Worm (Caenorhabditis elegans) whole organism, young adult: ENCODE data around the gene ZK829.7.

Experiments used
- B0019.2 ChIP-seq: fragments of 200-800 bp; sonication (Bioruptor generic); conservative IDR thresholded peaks from 2 replicates; pipeline ENCODE4 v1.3.6; 2022; ENCODE audit warnings: missing genetic modification reagents, missing genetic modification characterization, missing compliant biosample characterization
- B0336.3 ChIP-seq: fragments of 200-800 bp; sonication (Bioruptor generic); IDR thresholded peaks from 2 replicates; pipeline ENCODE4 v1.3.6; 2022; ENCODE audit warnings: missing genetic modification characterization, missing compliant biosample characterization
- C17E4.6 ChIP-seq: fragments of 200-800 bp; sonication (Bioruptor generic); IDR thresholded peaks from 2 replicates; pipeline ENCODE4 v1.3.6; 2022; ENCODE audit warnings: missing genetic modification reagents, missing genetic modification characterization, missing compliant biosample characterization
- F10E7.11 ChIP-seq: sonication (generic microtip); optimal IDR thresholded peaks from 2 replicates; lab custom pipeline; 2017; ENCODE audit warnings: mild to moderate bottlenecking, missing genetic modification characterization, moderate library complexity, missing compliant biosample characterization
- F23B12.7 ChIP-seq: sonication (generic microtip); optimal IDR thresholded peaks from 2 replicates; lab custom pipeline; 2017; ENCODE audit warnings: missing genetic modification characterization, mild to moderate bottlenecking, missing compliant biosample characterization, antibody characterized with exemption, moderate library complexity; ENCODE audit not compliant: insufficient read depth
- F39B2.1 ChIP-seq: fragments of 200-800 bp; sonication (Bioruptor generic); IDR thresholded peaks from 2 replicates; pipeline ENCODE4 v1.3.6; 2022; ENCODE audit warnings: missing genetic modification reagents, missing genetic modification characterization, missing compliant biosample characterization
- F52B5.7 ChIP-seq: sonication (generic microtip); optimal IDR thresholded peaks from 2 replicates; lab custom pipeline; 2016; ENCODE audit warnings: mild to moderate bottlenecking, missing genetic modification characterization, missing compliant biosample characterization
- T26A5.8 ChIP-seq: sonication (generic microtip); optimal IDR thresholded peaks from 2 replicates; lab custom pipeline; 2016; ENCODE audit warnings: missing genetic modification characterization, missing compliant biosample characterization
- Y53F4B.3 ChIP-seq: fragments of 200-800 bp; sonication (Bioruptor generic); IDR thresholded peaks from 2 replicates; pipeline ENCODE4 v1.3.6; 2022; ENCODE audit warnings: missing genetic modification reagents, missing genetic modification characterization, missing compliant biosample characterization
- Y56A3A.18 ChIP-seq: fragments of 200-800 bp; sonication (Bioruptor generic); IDR thresholded peaks from 2 replicates; pipeline ENCODE4 v1.3.6; 2022; ENCODE audit warnings: missing genetic modification reagents, missing genetic modification characterization, missing compliant biosample characterization
- ZK185.1 ChIP-seq: sonication (generic microtip); optimal IDR thresholded peaks from 2 replicates; lab custom pipeline; 2016; ENCODE audit warnings: mild to moderate bottlenecking, missing genetic modification characterization, missing compliant biosample characterization; ENCODE audit not compliant: poor library complexity, severe bottlenecking
- akir-1 ChIP-seq: fragments of 200-800 bp; sonication (Bioruptor generic); optimal IDR thresholded peaks from 2 replicates; lab custom pipeline; 2018; ENCODE audit warnings: mild to moderate bottlenecking, missing genetic modification characterization, moderate library complexity, missing compliant biosample characterization
- aptf-2 ChIP-seq: fragments of 200-800 bp; sonication (Bioruptor generic); conservative IDR thresholded peaks from 2 replicates; pipeline ENCODE4 v1.3.6; 2022; ENCODE audit warnings: missing genetic modification reagents, missing genetic modification characterization, missing compliant biosample characterization
- aptf-3 ChIP-seq: fragments of 200-800 bp; sonication (Bioruptor generic); IDR thresholded peaks from 2 replicates; pipeline ENCODE4 v1.3.6; 2022; ENCODE audit warnings: missing genetic modification characterization, missing compliant biosample characterization
- attf-3 ChIP-seq: fragments of 200-800 bp; sonication (Bioruptor generic); conservative IDR thresholded peaks from 2 replicates; pipeline ENCODE4 v1.3.6; 2022; ENCODE audit warnings: missing genetic modification reagents, missing genetic modification characterization, missing compliant biosample characterization
- attf-5 ChIP-seq: fragments of 200-800 bp; sonication (Bioruptor generic); optimal IDR thresholded peaks from 2 replicates; lab custom pipeline; 2018; ENCODE audit warnings: mild to moderate bottlenecking, missing genetic modification characterization, missing compliant biosample characterization
- attf-6 ChIP-seq: fragments of 200-800 bp; sonication (Bioruptor generic); IDR thresholded peaks from 2 replicates; pipeline ENCODE4 v1.3.6; 2022; ENCODE audit warnings: missing genetic modification reagents, missing genetic modification characterization, missing compliant biosample characterization
- bed-2 ChIP-seq: fragments of 200-800 bp; sonication (Bioruptor generic); IDR thresholded peaks from 2 replicates; pipeline ENCODE4 v1.3.6; 2022; ENCODE audit warnings: missing genetic modification reagents, missing genetic modification characterization, missing compliant biosample characterization
- cebp-1 ChIP-seq, 2 experiments: fragments of 200-800 bp in 1 of 2; sonication (Bioruptor generic) in 1 of 2; sonication (generic microtip) in 1 of 2; IDR thresholded peaks in 1 of 2; optimal IDR thresholded peaks in 1 of 2; 2 replicates each; pipeline versions ENCODE4 v1.3.6 to Lab custom; 2017 to 2022; ENCODE audit warnings: missing compliant biosample characterization in 2 of 2, missing genetic modification characterization in 2 of 2, mild to moderate bottlenecking in 1 of 2, missing genetic modification reagents in 1 of 2, moderate library complexity in 1 of 2
- ceh-27 ChIP-seq: fragments of 200-800 bp; sonication (Bioruptor generic); optimal IDR thresholded peaks from 2 replicates; lab custom pipeline; 2018; ENCODE audit warnings: mild to moderate bottlenecking, missing genetic modification characterization, moderate library complexity, missing compliant biosample characterization
- ceh-79 ChIP-seq: sonication (generic microtip); optimal IDR thresholded peaks from 2 replicates; lab custom pipeline; 2017; ENCODE audit warnings: mild to moderate bottlenecking, missing genetic modification characterization, missing compliant biosample characterization
- ceh-91 ChIP-seq: fragments of 200-800 bp; sonication (Bioruptor generic); IDR thresholded peaks from 2 replicates; pipeline ENCODE4 v1.3.6; 2022; ENCODE audit warnings: missing genetic modification reagents, missing genetic modification characterization, missing compliant biosample characterization
- chd-7 ChIP-seq: sonication (generic microtip); optimal IDR thresholded peaks from 2 replicates; lab custom pipeline; 2016; ENCODE audit warnings: mild to moderate bottlenecking, missing genetic modification characterization, moderate library complexity, missing compliant biosample characterization
- egl-18 ChIP-seq: fragments of 200-800 bp; sonication (Bioruptor generic); IDR thresholded peaks from 2 replicates; pipeline ENCODE4 v1.3.6; 2022; ENCODE audit warnings: missing genetic modification reagents, missing genetic modification characterization, missing compliant biosample characterization
- egrh-3 ChIP-seq: fragments of 200-800 bp; sonication (Bioruptor generic); IDR thresholded peaks from 2 replicates; pipeline ENCODE4 v1.3.6; 2022; ENCODE audit warnings: missing genetic modification reagents, missing genetic modification characterization, missing compliant biosample characterization
- ets-4 ChIP-seq: fragments of 200-800 bp; sonication (Bioruptor generic); optimal IDR thresholded peaks from 2 replicates; lab custom pipeline; 2018; ENCODE audit warnings: mild to moderate bottlenecking, missing genetic modification characterization, missing compliant biosample characterization
- gei-17 ChIP-seq: fragments of 200-800 bp; sonication (Bioruptor generic); optimal IDR thresholded peaks from 2 replicates; lab custom pipeline; 2018; ENCODE audit warnings: mild to moderate bottlenecking, missing genetic modification characterization, missing compliant biosample characterization
- hlh-12 ChIP-seq: sonication (generic microtip); optimal IDR thresholded peaks from 2 replicates; lab custom pipeline; 2016; ENCODE audit warnings: missing genetic modification characterization, missing compliant biosample characterization
- hmg-1.2 ChIP-seq: fragments of 200-800 bp; sonication (Bioruptor generic); IDR thresholded peaks from 2 replicates; pipeline ENCODE4 v1.3.6; 2022; ENCODE audit warnings: missing genetic modification reagents, missing genetic modification characterization, missing compliant biosample characterization
- let-607 ChIP-seq, 2 experiments: fragments of 200-800 bp in 1 of 2; sonication (Bioruptor generic) in 1 of 2; sonication (generic microtip) in 1 of 2; optimal IDR thresholded peaks; 2 replicates each; lab custom pipeline; 2016 to 2018; ENCODE audit warnings: mild to moderate bottlenecking in 2 of 2, missing compliant biosample characterization in 2 of 2, missing genetic modification characterization in 2 of 2, moderate library complexity in 2 of 2, missing genotype in 1 of 2
- lin-40 ChIP-seq: sonication (generic microtip); optimal IDR thresholded peaks from 2 replicates; lab custom pipeline; 2016; ENCODE audit warnings: missing genetic modification characterization, mild to moderate bottlenecking, missing compliant biosample characterization, missing genotype, missing genetic modification reagents
- lir-1 ChIP-seq: fragments of 200-800 bp; sonication (Bioruptor generic); conservative IDR thresholded peaks from 2 replicates; pipeline ENCODE4 v1.3.6; 2022; ENCODE audit warnings: missing genetic modification reagents, missing genetic modification characterization, missing compliant biosample characterization
- madf-10 ChIP-seq: sonication (generic microtip); optimal IDR thresholded peaks from 2 replicates; lab custom pipeline; 2016; ENCODE audit warnings: mild to moderate bottlenecking, missing genetic modification characterization, missing compliant biosample characterization
- madf-6 ChIP-seq: fragments of 200-800 bp; sonication (Bioruptor generic); IDR thresholded peaks from 2 replicates; pipeline ENCODE4 v1.3.6; 2022; ENCODE audit warnings: missing genetic modification reagents, missing genetic modification characterization, missing compliant biosample characterization
- mxl-1 ChIP-seq: sonication (generic microtip); optimal IDR thresholded peaks from 2 replicates; lab custom pipeline; 2016; ENCODE audit warnings: missing genetic modification characterization, missing compliant biosample characterization
- nfya-1 ChIP-seq: sonication (generic microtip); optimal IDR thresholded peaks from 2 replicates; lab custom pipeline; 2017; ENCODE audit warnings: antibody characterized with exemption, missing compliant biosample characterization, missing genetic modification characterization, borderline replicate concordance; ENCODE audit not compliant: insufficient read depth
- nfyb-1 ChIP-seq: fragments of 200-800 bp; sonication (Bioruptor generic); IDR thresholded peaks from 2 replicates; pipeline ENCODE4 v1.3.6; 2022; ENCODE audit warnings: missing genetic modification reagents, missing genetic modification characterization, missing compliant biosample characterization
- nhr-80 ChIP-seq: sonication (generic microtip); optimal IDR thresholded peaks from 2 replicates; lab custom pipeline; 2016; ENCODE audit warnings: missing genetic modification characterization, missing compliant biosample characterization
- pbrm-1 ChIP-seq: fragments of 200-800 bp; sonication (Bioruptor generic); IDR thresholded peaks from 2 replicates; pipeline ENCODE4 v1.3.6; 2022; ENCODE audit warnings: missing genetic modification reagents, missing genetic modification characterization, missing compliant biosample characterization
- pha-4 ChIP-seq: fragments of 150-350 bp; sonication (generic microtip); optimal IDR thresholded peaks from 2 replicates; lab custom pipeline; 2014; ENCODE audit warnings: missing biosample characterization, missing genetic modification reagents, missing genetic modification characterization
- rec-8 ChIP-seq, 2 experiments: sonication (generic microtip); optimal IDR thresholded peaks; 2 replicates each; lab custom pipeline; 2016; ENCODE audit warnings: mild to moderate bottlenecking in 2 of 2, missing genetic modification characterization in 2 of 2, missing genetic modification reagents in 2 of 2, missing genotype in 2 of 2, missing biosample characterization in 1 of 2, missing compliant biosample characterization in 1 of 2, moderate library complexity in 1 of 2
- repo-1 ChIP-seq: sonication (generic microtip); optimal IDR thresholded peaks from 2 replicates; lab custom pipeline; 2017; ENCODE audit warnings: mild to moderate bottlenecking, missing genetic modification characterization, missing compliant biosample characterization
- sea-2 ChIP-seq: fragments of 200-800 bp; sonication (Bioruptor generic); IDR thresholded peaks from 2 replicates; pipeline ENCODE4 v1.3.6; 2022; ENCODE audit warnings: missing genetic modification characterization, missing compliant biosample characterization
- somi-1 ChIP-seq: fragments of 200-800 bp; sonication (Bioruptor generic); optimal IDR thresholded peaks from 2 replicates; lab custom pipeline; 2018; ENCODE audit warnings: mild to moderate bottlenecking, missing genetic modification characterization, missing compliant biosample characterization
- tbp1 ChIP-seq: fragments of 200-800 bp; sonication (Bioruptor generic); optimal IDR thresholded peaks from 2 replicates; lab custom pipeline; 2018; ENCODE audit warnings: mild to moderate bottlenecking, missing genetic modification characterization, missing compliant biosample characterization
- tlf-1 ChIP-seq: fragments of 200-800 bp; sonication (Bioruptor generic); optimal IDR thresholded peaks from 2 replicates; lab custom pipeline; 2018; ENCODE audit warnings: mild to moderate bottlenecking, missing genetic modification characterization, missing compliant biosample characterization
- unc-62 ChIP-seq: fragments of 150-350 bp; optimal IDR thresholded peaks from 2 replicates; lab custom pipeline; 2014; ENCODE audit warnings: missing biosample characterization, missing genetic modification reagents, missing genetic modification characterization
- xnd-1 ChIP-seq: sonication (generic microtip); optimal IDR thresholded peaks from 2 replicates; lab custom pipeline; 2016; ENCODE audit warnings: missing genotype, missing genetic modification reagents, missing genetic modification characterization, missing compliant biosample characterization
- ztf-28 ChIP-seq: fragments of 200-800 bp; sonication (Bioruptor generic); IDR thresholded peaks from 2 replicates; pipeline ENCODE4 v1.3.6; 2022; ENCODE audit warnings: missing genetic modification reagents, missing genetic modification characterization, missing compliant biosample characterization

ZK829.7 gene

ce11 chrIV:11959573-11959972 is 1.8 kb downstream of the ZK829.7 start, which contains the start of gene tgt-1:
tgt-1 (minus strand) TSS chrIV:11959804.
- TF ChIP-seq T26A5.8 (tag; lab: Kevin White, UChicago) (no peak), ztf-28 (GFP tag; lab: Robert Waterston, UW) (no peak), ets-4 (no peak), attf-3 (GFP tag; lab: Robert Waterston, UW) (no peak), ceh-79 (tag; lab: Kevin White, UChicago) (no peak), lin-40 (tag; lab: Kevin White, UChicago) (no peak), tlf-1 (GFP tag; lab: Kevin White, UChicago) (peak; percentile 16), attf-6 (no peak), xnd-1 (tag; lab: Kevin White, UChicago) (no peak), ceh-91 (GFP tag; lab: Robert Waterston, UW) (no peak), cebp-1 (GFP tag; IDR thresholded peaks at IDR 0.05; lab: Robert Waterston, UW) (no peak), cebp-1 (tag; optimal IDR thresholded peaks at IDR 0.05; lab: Kevin White, UChicago) (peak; percentile 29), B0019.2 (GFP tag; lab: Robert Waterston, UW) (no peak), gei-17 (GFP tag; lab: Kevin White, UChicago) (no peak), attf-5 (GFP tag; lab: Kevin White, UChicago) (no peak), sea-2 (GFP tag; lab: Robert Waterston, UW) (no peak), aptf-3 (no peak), madf-6 (GFP tag; lab: Robert Waterston, UW) (peak; percentile 41), repo-1 (peak; percentile 3), egrh-3 (no peak), ZK185.1 (no peak), F23B12.7 (tag; lab: Kevin White, UChicago) (no peak), Y53F4B.3 (GFP tag; lab: Robert Waterston, UW) (no peak), Y56A3A.18 (GFP tag; lab: Robert Waterston, UW) (no peak), C17E4.6 (no peak), chd-7 (tag; lab: Kevin White, UChicago) (no peak), mxl-1 (tag; lab: Kevin White, UChicago) (no peak), ceh-27 (GFP tag; lab: Kevin White, UChicago) (no peak), let-607 (tag; optimal IDR thresholded peaks at IDR 0.05; lab: Kevin White, UChicago) (no peak), F39B2.1 (GFP tag; lab: Robert Waterston, UW) (no peak), akir-1 (GFP tag; lab: Kevin White, UChicago) (no peak), nfyb-1 (GFP tag; lab: Robert Waterston, UW) (peak; percentile 66), aptf-2 (GFP tag; lab: Robert Waterston, UW) (no peak), B0336.3 (peak; percentile 60; the same call in 1 of the 2 replicates), rec-8 (tag; optimal IDR thresholded peaks at IDR 0.05; lab: Kevin White, UChicago) (no peak), egl-18 (no peak), pha-4 (no peak), F10E7.11 (tag; lab: Kevin White, UChicago) (no peak), nhr-80 (no peak), pbrm-1 (no peak), lir-1 (GFP tag; lab: Robert Waterston, UW) (no peak), bed-2 (GFP tag; lab: Robert Waterston, UW) (no peak), nfya-1 (no peak), unc-62 (GFP tag; lab: Kevin White, UChicago) (no peak), somi-1 (GFP tag; lab: Kevin White, UChicago) (no peak), tbp1 (peak; percentile 7), F52B5.7 (tag; lab: Kevin White, UChicago) (no peak), hmg-1.2 (GFP tag; lab: Robert Waterston, UW) (no peak), hlh-12 (tag; lab: Kevin White, UChicago) (no peak), madf-10 (tag; lab: Kevin White, UChicago) (no peak)
